Worm (Caenorhabditis elegans): ENCODE measurements around the gene C10E2.5.

The C10E2.5 gene

ce11 chrX:16754474-16754873 lies at the start of gene C10E2.5:
Gene C10E2.5, minus strand, starts transcription at chrX:16754574.
- TF ChIP-seq K12H6.12 (tag; optimal IDR thresholded peaks at IDR 0.05) = no peak
- no peak for TF ChIP-seq F52B5.7 (tag; optimal IDR thresholded peaks at IDR 0.05)

- TF ChIP-seq aptf-2 (GFP tag; conservative IDR thresholded peaks at IDR 0.05) = no peak
- peak; percentile 35 for TF ChIP-seq zim-3 (tag; optimal IDR thresholded peaks at IDR 0.05)
- TF ChIP-seq nhr-179 (tag; optimal IDR thresholded peaks at IDR 0.05) = no peak
- TF ChIP-seq Y79H2A.3 (GFP tag; conservative IDR thresholded peaks at IDR 0.05) = no peak
- no peak for TF ChIP-seq F57A8.1 (GFP tag; optimal IDR thresholded peaks at IDR 0.05)
These were observed 49.2 kb upstream of the C10E2.5 start for ce11 chrX:16803545-16803944.

- no peak for TF ChIP-seq ztf-6 (GFP tag; IDR thresholded peaks at IDR 0.05)
- TF ChIP-seq F55B11.4 (tag; optimal IDR thresholded peaks at IDR 0.05; ENCODE audit: borderline replicate concordance, insufficient read depth) = no peak
- no peak for TF ChIP-seq F57C9.4 (tag; optimal IDR thresholded peaks at IDR 0.05)
- TF ChIP-seq Y53F4B.3 (GFP tag; IDR thresholded peaks at IDR 0.05) = no peak
- peak; percentile 64 for TF ChIP-seq ceh-27 (GFP tag; optimal IDR thresholded peaks at IDR 0.05)
- no peak for TF ChIP-seq B0261.1 (tag; optimal IDR thresholded peaks at IDR 0.05)
- no peak for TF ChIP-seq ceh-79 (tag; optimal IDR thresholded peaks at IDR 0.05)
- peak; percentile 46 for TF ChIP-seq K12H6.12 (tag; optimal IDR thresholded peaks at IDR 0.05)
- no peak for TF ChIP-seq sdz-38 (tag; optimal IDR thresholded peaks at IDR 0.05)
- TF ChIP-seq ztf-28 (GFP tag; IDR thresholded peaks at IDR 0.05) = no peak
- TF ChIP-seq Y56A3A.18 (GFP tag; IDR thresholded peaks at IDR 0.05) = 0 out of 2 replicates have a peak, but pooled peaks have one; percentile 4
- no peak for TF ChIP-seq F33H1.4 (GFP tag; IDR thresholded peaks at IDR 0.05)
- TF ChIP-seq cebp-1 (GFP tag; IDR thresholded peaks at IDR 0.05) = no peak
- TF ChIP-seq cebp-1 (tag; optimal IDR thresholded peaks at IDR 0.05) = peak; percentile 56
- TF ChIP-seq mcd-1 (GFP tag; IDR thresholded peaks at IDR 0.05) = no peak
- TF ChIP-seq snpc-4 (GFP tag; optimal IDR thresholded peaks at IDR 0.05) = no peak
- TF ChIP-seq snpc-4 (tag; optimal IDR thresholded peaks at IDR 0.05) = peak in 1 of 4 experiments; percentile 38
- peak; percentile 76; the same call in 1 of the 2 replicates for TF ChIP-seq zfh-2 (GFP tag; conservative IDR thresholded peaks at IDR 0.05)
- peak; percentile 19 for TF ChIP-seq attf-5 (GFP tag; optimal IDR thresholded peaks at IDR 0.05)
- TF ChIP-seq lag-1 (GFP tag; IDR thresholded peaks at IDR 0.05) = no peak
- TF ChIP-seq nfyb-1 (GFP tag; IDR thresholded peaks at IDR 0.05) = peak; percentile 40; the same call in 1 of the 2 replicates
- no peak for TF ChIP-seq aptf-2 (GFP tag; conservative IDR thresholded peaks at IDR 0.05)
- TF ChIP-seq him-1 (tag; optimal IDR thresholded peaks at IDR 0.05) = no peak
- TF ChIP-seq somi-1 (GFP tag; optimal IDR thresholded peaks at IDR 0.05) = no peak
- no peak for TF ChIP-seq pha-4 (tag; optimal IDR thresholded peaks at IDR 0.05)
- TF ChIP-seq snpc-1.3 (tag; optimal IDR thresholded peaks at IDR 0.05; ENCODE audit: insufficient read depth) = no peak
- peak; percentile 44; the same call in 1 of the 2 replicates for TF ChIP-seq dox-1 (GFP tag; IDR thresholded peaks at IDR 0.05)
- TF ChIP-seq ceh-40 (GFP tag; IDR thresholded peaks at IDR 0.05) = no peak
- peak in 1 of 3 experiments; percentile 13 for TF ChIP-seq lin-35 (GFP tag; optimal IDR thresholded peaks at IDR 0.05)
- no peak for TF ChIP-seq F39B2.1 (GFP tag; IDR thresholded peaks at IDR 0.05)
- no peak for TF ChIP-seq nhr-90 (tag; optimal IDR thresholded peaks at IDR 0.05)
- TF ChIP-seq Y53G8AR.9 (GFP tag; conservative IDR thresholded peaks at IDR 0.05) = no peak
- no peak for TF ChIP-seq madf-6 (GFP tag; IDR thresholded peaks at IDR 0.05)
- TF ChIP-seq aptf-3 (GFP tag; IDR thresholded peaks at IDR 0.05) = no peak
- TF ChIP-seq ama-1 (optimal IDR thresholded peaks at IDR 0.05) = peak; percentile 58
- TF ChIP-seq ama-1 (GFP tag; optimal IDR thresholded peaks at IDR 0.05) = no peak
- peak; percentile 77; the same call in 1 of the 2 replicates for TF ChIP-seq hmg-1.2 (GFP tag; IDR thresholded peaks at IDR 0.05)
- no peak for TF ChIP-seq lsy-27 (tag; optimal IDR thresholded peaks at IDR 0.05; ENCODE audit: borderline replicate concordance, insufficient read depth)
- TF ChIP-seq snpc-3.4 (tag; optimal IDR thresholded peaks at IDR 0.05) = no peak
These were observed 44.8 kb upstream of the C10E2.5 start for ce11 chrX:16799065-16799663.
